Worm (Caenorhabditis elegans) whole organism, young adult: Measurements from ENCODE around the gene pigg-1.

Experiments used
- F37B4.10 ChIP-seq: fragments of 200-800 bp; sonication (Bioruptor generic); IDR thresholded peaks from 2 replicates; pipeline ENCODE4 v1.3.6; 2022; ENCODE audit warnings: missing genetic modification characterization, missing compliant biosample characterization
- aptf-2 ChIP-seq: fragments of 200-800 bp; sonication (Bioruptor generic); conservative IDR thresholded peaks from 2 replicates; pipeline ENCODE4 v1.3.6; 2022; ENCODE audit warnings: missing genetic modification reagents, missing genetic modification characterization, missing compliant biosample characterization
- dox-1 ChIP-seq: fragments of 200-800 bp; sonication (Bioruptor generic); IDR thresholded peaks from 2 replicates; pipeline ENCODE4 v1.3.6; 2022; ENCODE audit warnings: missing genetic modification reagents, missing genetic modification characterization, missing compliant biosample characterization
- let-607 ChIP-seq, 2 experiments: fragments of 200-800 bp in 1 of 2; sonication (Bioruptor generic) in 1 of 2; sonication (generic microtip) in 1 of 2; optimal IDR thresholded peaks; 2 replicates each; lab custom pipeline; 2016 to 2018; ENCODE audit warnings: mild to moderate bottlenecking in 2 of 2, missing compliant biosample characterization in 2 of 2, missing genetic modification characterization in 2 of 2, moderate library complexity in 2 of 2, missing genotype in 1 of 2
- snpc-3.4 ChIP-seq: sonication (generic microtip); optimal IDR thresholded peaks from 2 replicates; lab custom pipeline; 2017; ENCODE audit warnings: missing genetic modification characterization, mild to moderate bottlenecking, missing compliant biosample characterization, antibody characterized with exemption, moderate library complexity, missing genotype, missing genetic modification reagents
- tbx-9 ChIP-seq: sonication (generic microtip); optimal IDR thresholded peaks from 2 replicates; lab custom pipeline; 2016; ENCODE audit warnings: borderline replicate concordance, missing genetic modification characterization, inconsistent platforms, missing compliant biosample characterization
- unc-62 ChIP-seq: fragments of 150-350 bp; optimal IDR thresholded peaks from 2 replicates; lab custom pipeline; 2014; ENCODE audit warnings: missing biosample characterization, missing genetic modification reagents, missing genetic modification characterization

DNA sequence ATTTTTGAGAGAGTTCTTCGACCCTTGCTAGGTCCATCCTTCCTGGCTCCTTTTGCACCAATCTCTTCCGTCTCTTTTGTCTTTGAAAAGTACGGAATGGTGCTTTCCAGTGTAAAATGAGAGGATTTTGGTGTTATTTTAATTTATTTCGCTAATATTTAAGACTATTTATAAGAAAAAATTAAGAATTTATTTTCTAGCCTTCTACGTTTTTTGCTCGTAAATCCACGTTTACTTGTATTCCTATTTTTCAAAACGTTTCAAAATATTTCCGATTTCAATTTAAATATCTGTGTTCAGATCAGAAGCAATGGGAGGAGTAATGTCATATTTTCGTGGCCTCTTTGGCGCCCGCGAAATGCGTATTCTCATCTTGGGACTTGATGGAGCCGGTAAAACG, 18.4 kb downstream of the pigg-1 start, which contains the start of gene arl-1:
- TF ChIP-seq let-607 (tag; optimal IDR thresholded peaks at IDR 0.05; lab: Kevin White, UChicago) = no peak
- TF ChIP-seq F37B4.10 (GFP tag; lab: Robert Waterston, UW) = no peak
- TF ChIP-seq tbx-9 (tag; lab: Kevin White, UChicago) = no peak
- TF ChIP-seq aptf-2 (GFP tag; lab: Robert Waterston, UW) = no peak
- no peak for TF ChIP-seq unc-62 (GFP tag; lab: Kevin White, UChicago)
- no peak for TF ChIP-seq dox-1 (GFP tag; lab: Robert Waterston, UW)
- no peak for TF ChIP-seq snpc-3.4
